Fruit fly (Drosophila melanogaster): Measurements from ENCODE around the gene CG33003.

CG33003 gene

DNA sequence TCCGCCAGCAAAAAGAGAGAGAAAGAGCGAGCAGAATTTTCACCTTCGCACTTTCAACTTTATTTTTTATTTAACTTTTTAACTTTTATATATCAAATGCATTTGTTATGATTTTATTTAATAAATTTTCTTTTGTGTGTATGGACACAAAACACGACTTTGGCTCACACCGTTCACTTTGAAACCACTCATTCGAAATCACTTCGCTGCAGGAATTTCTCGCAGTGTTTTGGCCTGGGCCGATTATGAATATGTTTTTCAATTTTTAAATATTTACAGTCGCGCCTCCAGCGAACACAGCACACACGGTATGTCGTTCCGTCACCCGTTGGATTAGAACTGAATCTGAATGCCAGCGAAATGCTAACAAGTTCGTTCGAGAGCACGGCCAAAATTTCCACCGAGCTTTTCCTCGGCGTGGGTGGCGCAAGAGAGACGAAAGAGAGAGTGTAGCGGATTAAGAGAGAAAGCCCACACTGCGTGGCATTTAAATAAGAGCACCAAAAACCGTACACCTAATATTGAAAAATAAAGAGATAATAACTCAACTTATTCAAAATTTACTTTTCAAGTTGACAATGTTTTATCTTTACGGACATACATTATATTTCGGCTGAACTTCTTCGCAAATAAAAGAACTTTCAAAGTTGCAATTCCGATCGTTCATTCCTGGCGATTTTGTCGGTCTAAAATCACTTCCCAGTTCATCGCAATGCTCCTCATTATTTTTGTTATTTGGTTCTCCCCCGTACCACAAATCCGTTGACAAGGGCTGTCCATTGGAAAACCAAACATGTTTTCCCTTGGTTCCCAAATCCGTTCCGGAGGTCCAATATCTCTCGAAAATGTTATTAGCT lies 40.4 kb downstream of the CG33003 start, which contains the start of gene CG15431 (continued):
- TF ChIP-seq onecut (GFP tag; IDR thresholded peaks at IDR 0.05) (peak; percentile 43), CG34422 (GFP tag; IDR thresholded peaks at IDR 0.05) (0 out of 3 replicates have a peak, but pooled peaks have one; percentile 47), dmrt11E (tag; optimal IDR thresholded peaks at IDR 0.05) (no peak), lov (optimal IDR thresholded peaks at IDR 0.05) (no peak), lov (GFP tag; IDR thresholded peaks at IDR 0.05) (no peak), jing (GFP tag; optimal IDR thresholded peaks at IDR 0.05) (peak; percentile 11), ro (GFP tag; IDR thresholded peaks at IDR 0.05) (no peak), sob (GFP tag; IDR thresholded peaks at IDR 0.05) (peak; percentile 71), exex (tag; optimal IDR thresholded peaks at IDR 0.05) (no peak), Dref (GFP tag; IDR thresholded peaks at IDR 0.05) (no peak), CG11085 (GFP tag; IDR thresholded peaks at IDR 0.05) (no peak), Med (GFP tag) (peak; percentile 94), CG3726 (GFP tag; IDR thresholded peaks at IDR 0.05) (peak; percentile 59; the same call in 1 of the 3 replicates), cas (GFP tag; IDR thresholded peaks at IDR 0.05) (no peak), NK7.1 (GFP tag; optimal IDR thresholded peaks at IDR 0.05) (no peak), crc (GFP tag; optimal IDR thresholded peaks at IDR 0.05) (no peak), lola (GFP tag; optimal IDR thresholded peaks at IDR 0.05) (no peak), mld (GFP tag; IDR thresholded peaks at IDR 0.05; ENCODE audit: partially characterized antibody) (no peak), ewg (GFP tag; optimal IDR thresholded peaks at IDR 0.05) (peak; percentile 65), Sry-δ (GFP tag; optimal IDR thresholded peaks at IDR 0.05) (no peak), CG8089 (GFP tag; optimal IDR thresholded peaks at IDR 0.05) (no peak), Rx (GFP tag; IDR thresholded peaks at IDR 0.05) (peak; percentile 67), so (GFP tag; IDR thresholded peaks at IDR 0.05) (0 out of 3 replicates have a peak, but pooled peaks have one; percentile 22), Spps (tag; optimal IDR thresholded peaks at IDR 0.05) (no peak), crp (GFP tag; optimal IDR thresholded peaks at IDR 0.05) (no peak), Hr78 (GFP tag; optimal IDR thresholded peaks at IDR 0.05) (no peak), da (GFP tag; optimal IDR thresholded peaks at IDR 0.05) (no peak), CG18011 (GFP tag; optimal IDR thresholded peaks at IDR 0.05) (peak; percentile 25), sima (GFP tag; optimal IDR thresholded peaks at IDR 0.05) (no peak), Ets97D (GFP tag; optimal IDR thresholded peaks at IDR 0.05) (no peak), Vsx1 (GFP tag; optimal IDR thresholded peaks at IDR 0.05) (no peak), CG7372 (GFP tag; IDR thresholded peaks at IDR 0.05) (peak; percentile 51), CG13287 (GFP tag; IDR thresholded peaks at IDR 0.05; ENCODE audit: partially characterized antibody) (0 out of 2 replicates have a peak, but pooled peaks have one; percentile 15), CG13775 (GFP tag; optimal IDR thresholded peaks at IDR 0.05) (peak; percentile 36), Dbx (GFP tag; IDR thresholded peaks at IDR 0.05) (peak; percentile 77; the same call in 2 of the 3 replicates), CG2202 (tag; optimal IDR thresholded peaks at IDR 0.05) (no peak), Sox102F (GFP tag; optimal IDR thresholded peaks at IDR 0.05) (no peak), HLH54F (GFP tag; optimal IDR thresholded peaks at IDR 0.05) (peak; percentile 46), ssp (GFP tag; IDR thresholded peaks at IDR 0.05) (0 out of 2 replicates have a peak, but pooled peaks have one; percentile 20), pho (GFP tag; optimal IDR thresholded peaks at IDR 0.05) (peak; percentile 3), Blimp-1 (GFP tag; optimal IDR thresholded peaks at IDR 0.05) (no peak), B-H1 (GFP tag; IDR thresholded peaks at IDR 0.05) (0 out of 3 replicates have a peak, but pooled peaks have one; percentile 37), CG6813 (GFP tag; optimal IDR thresholded peaks at IDR 0.05) (peak; percentile 66), Doc2 (GFP tag; IDR thresholded peaks at IDR 0.05) (no peak), CG8359 (GFP tag; optimal IDR thresholded peaks at IDR 0.05; ENCODE audit: borderline replicate concordance) (no peak), CG1832 (GFP tag; optimal IDR thresholded peaks at IDR 0.05) (no peak), pzg (GFP tag; optimal IDR thresholded peaks at IDR 0.05) (no peak), unc-4 (GFP tag; IDR thresholded peaks at IDR 0.05; ENCODE audit: partially characterized antibody) (no peak)
